Worm (Caenorhabditis elegans) whole organism, L3 larva: ENCODE measurements around the gene F41D9.2.

Experiments used
- ZK546.5 ChIP-seq: sonication (generic microtip); optimal IDR thresholded peaks from 2 replicates; lab custom pipeline; 2017; ENCODE audit warnings: missing biosample characterization, missing genetic modification characterization
- aly-2 ChIP-seq: fragments of 150-350 bp; optimal IDR thresholded peaks from 2 replicates; lab custom pipeline; 2014; ENCODE audit warnings: missing biosample characterization, missing genetic modification characterization
- elt-2 ChIP-seq: sonication (generic microtip); optimal IDR thresholded peaks from 2 replicates; lab custom pipeline; 2016; ENCODE audit warnings: missing genetic modification reagents, mild to moderate bottlenecking, missing genetic modification characterization, missing compliant biosample characterization
- lin-15B ChIP-seq: fragments of 150-350 bp; optimal IDR thresholded peaks from 2 replicates; lab custom pipeline; 2014; ENCODE audit warnings: missing biosample characterization, missing genetic modification characterization
- lin-39 ChIP-seq: fragments of 150-350 bp; optimal IDR thresholded peaks from 2 replicates; lab custom pipeline; 2018; ENCODE audit warnings: missing biosample characterization, missing genetic modification reagents, missing genetic modification characterization
- nhr-12 ChIP-seq: fragments of 150-350 bp; optimal IDR thresholded peaks from 2 replicates; lab custom pipeline; 2014; ENCODE audit warnings: missing biosample characterization, missing genetic modification characterization
- nhr-237 ChIP-seq: fragments of 150-350 bp; optimal IDR thresholded peaks from 2 replicates; lab custom pipeline; 2014; ENCODE audit warnings: missing biosample characterization, missing genetic modification characterization
- nhr-67 ChIP-seq: fragments of 150-350 bp; optimal IDR thresholded peaks from 2 replicates; lab custom pipeline; 2014; ENCODE audit warnings: missing biosample characterization, missing genetic modification characterization
- nhr-77 ChIP-seq: fragments of 150-350 bp; optimal IDR thresholded peaks from 2 replicates; lab custom pipeline; 2014; ENCODE audit warnings: missing biosample characterization, missing genetic modification characterization
- snpc-4 ChIP-seq: fragments of 150-350 bp; optimal IDR thresholded peaks from 2 replicates; lab custom pipeline; 2014; ENCODE audit warnings: missing biosample characterization, missing genetic modification characterization
- tbx-2 ChIP-seq: sonication (generic microtip); optimal IDR thresholded peaks from 2 replicates; lab custom pipeline; 2016; ENCODE audit warnings: mild to moderate bottlenecking, missing genetic modification characterization, missing compliant biosample characterization
- unc-62 ChIP-seq: fragments of 150-350 bp; sonication (generic microtip); optimal IDR thresholded peaks from 4 replicates; lab custom pipeline; 2014; ENCODE audit warnings: missing biosample characterization, missing genetic modification reagents, missing genetic modification characterization
- ztf-11 ChIP-seq: fragments of 150-350 bp; optimal IDR thresholded peaks from 2 replicates; lab custom pipeline; 2014; ENCODE audit warnings: missing biosample characterization, missing genetic modification characterization

ce11 chrX:8355350-8355749, 29.4 kb downstream of the F41D9.2 start:
- no peak for TF ChIP-seq nhr-67 (tag; lab: Kevin White, UChicago)
- TF ChIP-seq snpc-4 (tag; lab: Kevin White, UChicago), result no peak
- no peak for TF ChIP-seq tbx-2 (tag; lab: Kevin White, UChicago)
- TF ChIP-seq nhr-237 (tag; lab: Kevin White, UChicago), result no peak
- no peak for TF ChIP-seq ztf-11 (tag; lab: Kevin White, UChicago)
- TF ChIP-seq unc-62 (GFP tag; lab: Kevin White, UChicago), result no peak
- no peak for TF ChIP-seq nhr-77 (tag; lab: Kevin White, UChicago)
- TF ChIP-seq lin-39 (tag; lab: Kevin White, UChicago), result no peak
- peak; percentile 88 for TF ChIP-seq elt-2 (tag; lab: Kevin White, UChicago)
- TF ChIP-seq aly-2, result no peak
- no peak for TF ChIP-seq lin-15B
- no peak for TF ChIP-seq nhr-12 (tag; lab: Kevin White, UChicago)
- TF ChIP-seq ZK546.5 (tag; lab: Kevin White, UChicago), result no peak
